Worm (Caenorhabditis elegans) whole organism, young adult: ENCODE results near the gene tbcc-1.

ENCODE experiments used
- B0019.2 ChIP-seq: fragments of 200-800 bp; sonication (Bioruptor generic); conservative IDR thresholded peaks from 2 replicates; pipeline ENCODE4 v1.3.6; 2022; ENCODE audit warnings: missing genetic modification reagents, missing genetic modification characterization, missing compliant biosample characterization
- B0336.3 ChIP-seq: fragments of 200-800 bp; sonication (Bioruptor generic); IDR thresholded peaks from 2 replicates; pipeline ENCODE4 v1.3.6; 2022; ENCODE audit warnings: missing genetic modification characterization, missing compliant biosample characterization
- F10E7.11 ChIP-seq: sonication (generic microtip); optimal IDR thresholded peaks from 2 replicates; lab custom pipeline; 2017; ENCODE audit warnings: mild to moderate bottlenecking, missing genetic modification characterization, moderate library complexity, missing compliant biosample characterization
- F22D6.2 ChIP-seq: sonication (generic microtip); optimal IDR thresholded peaks from 2 replicates; lab custom pipeline; 2016; ENCODE audit warnings: mild to moderate bottlenecking, missing genetic modification characterization, missing compliant biosample characterization
- F33H1.4 ChIP-seq: fragments of 200-800 bp; sonication (Bioruptor generic); IDR thresholded peaks from 2 replicates; pipeline ENCODE4 v1.3.6; 2022; ENCODE audit warnings: missing genetic modification reagents, missing genetic modification characterization, missing compliant biosample characterization
- F57A8.1 ChIP-seq: fragments of 200-800 bp; sonication (Bioruptor generic); optimal IDR thresholded peaks from 2 replicates; lab custom pipeline; 2018; ENCODE audit warnings: mild to moderate bottlenecking, missing genetic modification characterization, moderate library complexity, missing compliant biosample characterization
- K12H6.12 ChIP-seq: fragments of 200-800 bp; sonication (Bioruptor generic); optimal IDR thresholded peaks from 2 replicates; lab custom pipeline; 2018; ENCODE audit warnings: mild to moderate bottlenecking, missing genetic modification characterization, missing compliant biosample characterization
- Y53G8AR.9 ChIP-seq: fragments of 200-800 bp; sonication (Bioruptor generic); conservative IDR thresholded peaks from 2 replicates; pipeline ENCODE4 v1.3.6; 2022; ENCODE audit warnings: missing genetic modification reagents, missing genetic modification characterization, missing compliant biosample characterization
- akir-1 ChIP-seq: fragments of 200-800 bp; sonication (Bioruptor generic); optimal IDR thresholded peaks from 2 replicates; lab custom pipeline; 2018; ENCODE audit warnings: mild to moderate bottlenecking, missing genetic modification characterization, moderate library complexity, missing compliant biosample characterization
- ama-1 ChIP-seq, 3 experiments: fragments of 150-350 bp in 1 of 3; sonication (generic microtip) in 2 of 3; optimal IDR thresholded peaks; 2 replicates each; lab custom pipeline; 2014 to 2018; ENCODE audit warnings: missing biosample characterization in 2 of 3, missing genetic modification characterization in 2 of 3, missing genetic modification reagents in 2 of 3
- aptf-3 ChIP-seq: fragments of 200-800 bp; sonication (Bioruptor generic); IDR thresholded peaks from 2 replicates; pipeline ENCODE4 v1.3.6; 2022; ENCODE audit warnings: missing genetic modification characterization, missing compliant biosample characterization
- atf-7 ChIP-seq: sonication (generic microtip); optimal IDR thresholded peaks from 2 replicates; lab custom pipeline; 2017; ENCODE audit warnings: mild to moderate bottlenecking, missing genetic modification characterization, missing compliant biosample characterization
- attf-5 ChIP-seq: fragments of 200-800 bp; sonication (Bioruptor generic); optimal IDR thresholded peaks from 2 replicates; lab custom pipeline; 2018; ENCODE audit warnings: mild to moderate bottlenecking, missing genetic modification characterization, missing compliant biosample characterization
- bed-2 ChIP-seq: fragments of 200-800 bp; sonication (Bioruptor generic); IDR thresholded peaks from 2 replicates; pipeline ENCODE4 v1.3.6; 2022; ENCODE audit warnings: missing genetic modification reagents, missing genetic modification characterization, missing compliant biosample characterization
- ccch-3 ChIP-seq: fragments of 200-800 bp; sonication (Bioruptor generic); optimal IDR thresholded peaks from 2 replicates; lab custom pipeline; 2018; ENCODE audit warnings: mild to moderate bottlenecking, missing genetic modification characterization, missing compliant biosample characterization
- cebp-1 ChIP-seq, 2 experiments: fragments of 200-800 bp in 1 of 2; sonication (Bioruptor generic) in 1 of 2; sonication (generic microtip) in 1 of 2; IDR thresholded peaks in 1 of 2; optimal IDR thresholded peaks in 1 of 2; 2 replicates each; pipeline versions ENCODE4 v1.3.6 to Lab custom; 2017 to 2022; ENCODE audit warnings: missing compliant biosample characterization in 2 of 2, missing genetic modification characterization in 2 of 2, mild to moderate bottlenecking in 1 of 2, missing genetic modification reagents in 1 of 2, moderate library complexity in 1 of 2
- ceh-27 ChIP-seq: fragments of 200-800 bp; sonication (Bioruptor generic); optimal IDR thresholded peaks from 2 replicates; lab custom pipeline; 2018; ENCODE audit warnings: mild to moderate bottlenecking, missing genetic modification characterization, moderate library complexity, missing compliant biosample characterization
- ceh-40 ChIP-seq: fragments of 200-800 bp; sonication (Bioruptor generic); IDR thresholded peaks from 2 replicates; pipeline ENCODE4 v1.3.6; 2022; ENCODE audit warnings: missing genetic modification characterization, missing compliant biosample characterization
- ceh-58 ChIP-seq: fragments of 200-800 bp; sonication (Bioruptor generic); IDR thresholded peaks from 2 replicates; pipeline ENCODE4 v1.3.6; 2022; ENCODE audit warnings: missing genetic modification characterization, missing compliant biosample characterization
- ceh-79 ChIP-seq: sonication (generic microtip); optimal IDR thresholded peaks from 2 replicates; lab custom pipeline; 2017; ENCODE audit warnings: mild to moderate bottlenecking, missing genetic modification characterization, missing compliant biosample characterization
- ceh-91 ChIP-seq: fragments of 200-800 bp; sonication (Bioruptor generic); IDR thresholded peaks from 2 replicates; pipeline ENCODE4 v1.3.6; 2022; ENCODE audit warnings: missing genetic modification reagents, missing genetic modification characterization, missing compliant biosample characterization
- chd-7 ChIP-seq: sonication (generic microtip); optimal IDR thresholded peaks from 2 replicates; lab custom pipeline; 2016; ENCODE audit warnings: mild to moderate bottlenecking, missing genetic modification characterization, moderate library complexity, missing compliant biosample characterization
- die-1 ChIP-seq: sonication (generic microtip); optimal IDR thresholded peaks from 2 replicates; lab custom pipeline; 2016; ENCODE audit warnings: missing genotype, mild to moderate bottlenecking, missing genetic modification characterization, missing compliant biosample characterization
- efl-1 ChIP-seq: fragments of 150-350 bp; optimal IDR thresholded peaks from 2 replicates; lab custom pipeline; 2014; ENCODE audit warnings: missing biosample characterization, missing genetic modification reagents, missing genetic modification characterization
- egl-44 ChIP-seq: fragments of 200-800 bp; sonication (Bioruptor generic); IDR thresholded peaks from 2 replicates; pipeline ENCODE4 v1.3.6; 2022; ENCODE audit warnings: missing genetic modification reagents, missing genetic modification characterization, missing compliant biosample characterization
- fkh-3 ChIP-seq: sonication (generic microtip); optimal IDR thresholded peaks from 2 replicates; lab custom pipeline; 2016; ENCODE audit warnings: mild to moderate bottlenecking, missing genetic modification characterization, missing compliant biosample characterization
- him-1 ChIP-seq: sonication (generic microtip); optimal IDR thresholded peaks from 2 replicates; lab custom pipeline; 2016; ENCODE audit warnings: missing genotype, missing genetic modification reagents, missing genetic modification characterization, missing compliant biosample characterization
- hlh-26 ChIP-seq: fragments of 200-800 bp; sonication (Bioruptor generic); conservative IDR thresholded peaks from 2 replicates; pipeline ENCODE4 v1.3.6; 2022; ENCODE audit warnings: missing genetic modification reagents, missing genetic modification characterization, missing compliant biosample characterization
- hmg-20 ChIP-seq: fragments of 200-800 bp; sonication (Bioruptor generic); IDR thresholded peaks from 2 replicates; pipeline ENCODE4 v1.3.6; 2022; ENCODE audit warnings: missing genetic modification reagents, missing genetic modification characterization, missing compliant biosample characterization
- lag-1 ChIP-seq: fragments of 200-800 bp; sonication (Bioruptor generic); IDR thresholded peaks from 2 replicates; pipeline ENCODE4 v1.3.6; 2022; ENCODE audit warnings: missing genetic modification reagents, missing genetic modification characterization, missing compliant biosample characterization
- let-607 ChIP-seq, 2 experiments: fragments of 200-800 bp in 1 of 2; sonication (Bioruptor generic) in 1 of 2; sonication (generic microtip) in 1 of 2; optimal IDR thresholded peaks; 2 replicates each; lab custom pipeline; 2016 to 2018; ENCODE audit warnings: mild to moderate bottlenecking in 2 of 2, missing compliant biosample characterization in 2 of 2, missing genetic modification characterization in 2 of 2, moderate library complexity in 2 of 2, missing genotype in 1 of 2
- lin-40 ChIP-seq: sonication (generic microtip); optimal IDR thresholded peaks from 2 replicates; lab custom pipeline; 2016; ENCODE audit warnings: missing genetic modification characterization, mild to moderate bottlenecking, missing compliant biosample characterization, missing genotype, missing genetic modification reagents
- madf-6 ChIP-seq: fragments of 200-800 bp; sonication (Bioruptor generic); IDR thresholded peaks from 2 replicates; pipeline ENCODE4 v1.3.6; 2022; ENCODE audit warnings: missing genetic modification reagents, missing genetic modification characterization, missing compliant biosample characterization
- mcd-1 ChIP-seq: fragments of 200-800 bp; sonication (Bioruptor generic); IDR thresholded peaks from 2 replicates; pipeline ENCODE4 v1.3.6; 2022; ENCODE audit warnings: missing genetic modification reagents, missing genetic modification characterization, missing compliant biosample characterization
- nfya-1 ChIP-seq: sonication (generic microtip); optimal IDR thresholded peaks from 2 replicates; lab custom pipeline; 2017; ENCODE audit warnings: antibody characterized with exemption, missing compliant biosample characterization, missing genetic modification characterization, borderline replicate concordance; ENCODE audit not compliant: insufficient read depth
- pha-4 ChIP-seq: fragments of 150-350 bp; sonication (generic microtip); optimal IDR thresholded peaks from 2 replicates; lab custom pipeline; 2014; ENCODE audit warnings: missing biosample characterization, missing genetic modification reagents, missing genetic modification characterization
- rcor-1 ChIP-seq: fragments of 200-800 bp; sonication (Bioruptor generic); IDR thresholded peaks from 2 replicates; pipeline ENCODE4 v1.3.6; 2022; ENCODE audit warnings: missing genetic modification reagents, missing genetic modification characterization, missing compliant biosample characterization
- rec-8 ChIP-seq, 2 experiments: sonication (generic microtip); optimal IDR thresholded peaks; 2 replicates each; lab custom pipeline; 2016; ENCODE audit warnings: mild to moderate bottlenecking in 2 of 2, missing genetic modification characterization in 2 of 2, missing genetic modification reagents in 2 of 2, missing genotype in 2 of 2, missing biosample characterization in 1 of 2, missing compliant biosample characterization in 1 of 2, moderate library complexity in 1 of 2
- rpc-1 ChIP-seq, 2 experiments: fragments of 150-350 bp in 1 of 2; sonication (generic microtip) in 1 of 2; optimal IDR thresholded peaks; 2 replicates each; lab custom pipeline; 2014 to 2018; ENCODE audit warnings: missing biosample characterization in 1 of 2, missing genetic modification characterization in 1 of 2, missing genetic modification reagents in 1 of 2, missing genotype in 1 of 2
- sdz-38 ChIP-seq: sonication (generic microtip); optimal IDR thresholded peaks from 2 replicates; lab custom pipeline; 2016; ENCODE audit warnings: missing genotype, missing genetic modification characterization, missing compliant biosample characterization
- snpc-1.1 ChIP-seq: sonication (generic microtip); optimal IDR thresholded peaks from 2 replicates; lab custom pipeline; 2017; ENCODE audit warnings: missing genetic modification characterization, mild to moderate bottlenecking, missing compliant biosample characterization, antibody characterized with exemption, moderate library complexity, missing genotype, missing genetic modification reagents; ENCODE audit not compliant: insufficient read depth
- snpc-4 ChIP-seq, 5 experiments: fragments of 150-350 bp in 1 of 5; sonication (generic microtip) in 4 of 5; optimal IDR thresholded peaks; 2 replicates each; lab custom pipeline; 2014 to 2018; ENCODE audit warnings: missing genetic modification characterization in 5 of 5, missing biosample characterization in 3 of 5, antibody characterized with exemption in 2 of 5, mild to moderate bottlenecking in 2 of 5, missing compliant biosample characterization in 2 of 5, missing genotype in 2 of 5, moderate library complexity in 2 of 5, missing genetic modification reagents in 1 of 5
- somi-1 ChIP-seq: fragments of 200-800 bp; sonication (Bioruptor generic); optimal IDR thresholded peaks from 2 replicates; lab custom pipeline; 2018; ENCODE audit warnings: mild to moderate bottlenecking, missing genetic modification characterization, missing compliant biosample characterization
- tlf-1 ChIP-seq: fragments of 200-800 bp; sonication (Bioruptor generic); optimal IDR thresholded peaks from 2 replicates; lab custom pipeline; 2018; ENCODE audit warnings: mild to moderate bottlenecking, missing genetic modification characterization, missing compliant biosample characterization
- xnd-1 ChIP-seq: sonication (generic microtip); optimal IDR thresholded peaks from 2 replicates; lab custom pipeline; 2016; ENCODE audit warnings: missing genotype, missing genetic modification reagents, missing genetic modification characterization, missing compliant biosample characterization
- ztf-26 ChIP-seq: sonication (generic microtip); optimal IDR thresholded peaks from 2 replicates; lab custom pipeline; 2017; ENCODE audit warnings: missing genetic modification characterization, missing compliant biosample characterization

Gene tbcc-1

DNA sequence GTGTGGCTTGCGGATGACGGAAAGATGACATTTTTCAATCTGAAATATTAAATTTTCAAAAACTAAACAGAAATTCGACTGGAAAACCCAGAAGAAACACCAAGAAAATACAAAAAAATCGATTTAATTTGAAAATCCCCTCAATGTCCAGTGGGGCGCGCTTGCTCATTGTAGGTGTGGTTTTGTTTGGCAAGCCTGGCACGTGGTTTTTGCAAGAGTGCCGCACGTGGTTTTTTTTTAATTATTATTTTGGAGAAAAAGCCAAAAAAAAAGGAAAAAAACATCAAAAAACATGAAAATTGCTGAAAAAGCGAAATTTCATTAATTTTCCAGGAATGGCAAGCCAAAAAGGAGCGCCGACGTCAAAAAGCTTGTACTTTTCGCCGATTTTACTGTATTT lies 19.6 kb upstream of the tbcc-1 start, which contains the start of gene swsn-3 (continued):
- no peak for TF ChIP-seq F57A8.1 (GFP tag; lab: Kevin White, UChicago)
- TF ChIP-seq tlf-1: peak; percentile 63
- 0 out of 2 replicates have a peak, but pooled peaks have one; percentile 40 for TF ChIP-seq hmg-20 (GFP tag; lab: Robert Waterston, UW)
- TF ChIP-seq F33H1.4 (GFP tag; lab: Robert Waterston, UW): peak; percentile 71
- TF ChIP-seq akir-1 (GFP tag; lab: Kevin White, UChicago): no peak
- no peak for TF ChIP-seq sdz-38 (tag; lab: Kevin White, UChicago)
- TF ChIP-seq snpc-1.1 (tag; lab: Kevin White, UChicago): peak; percentile 68
- TF ChIP-seq ccch-3: no peak
- peak; percentile 84 for TF ChIP-seq madf-6
- no peak for TF ChIP-seq ceh-58
- no peak for TF ChIP-seq ceh-79 (tag; lab: Kevin White, UChicago)
- TF ChIP-seq snpc-4 (GFP tag; optimal IDR thresholded peaks at IDR 0.05; lab: Kevin White, UChicago): peak; percentile 73
- peak; percentile 11 to 70 (median 62) for TF ChIP-seq snpc-4 (tag; optimal IDR thresholded peaks at IDR 0.05; lab: Kevin White, UChicago)
- TF ChIP-seq egl-44 (GFP tag; lab: Robert Waterston, UW): no peak
- TF ChIP-seq bed-2: no peak
- TF ChIP-seq pha-4 (tag; lab: Kevin White, UChicago): peak; percentile 24
- peak; percentile 53 for TF ChIP-seq ztf-26 (tag; lab: Kevin White, UChicago)
- no peak for TF ChIP-seq F22D6.2 (tag; lab: Kevin White, UChicago)
- peak; percentile 55 for TF ChIP-seq K12H6.12
- no peak for TF ChIP-seq aptf-3
- TF ChIP-seq B0019.2 (GFP tag; lab: Robert Waterston, UW): peak; percentile 72
- no peak for TF ChIP-seq chd-7 (tag; lab: Kevin White, UChicago)
- peak; percentile 50 for TF ChIP-seq efl-1
- no peak for TF ChIP-seq F10E7.11 (tag; lab: Kevin White, UChicago)
- peak; percentile 7 for TF ChIP-seq atf-7
- TF ChIP-seq ama-1 (optimal IDR thresholded peaks at IDR 0.05; lab: Kevin White, UChicago): no peak
- peak; percentile 20 to 72 for TF ChIP-seq ama-1 (GFP tag; optimal IDR thresholded peaks at IDR 0.05; lab: Kevin White, UChicago)
- peak; percentile 57 for TF ChIP-seq ceh-91 (GFP tag; lab: Robert Waterston, UW)
- no peak for TF ChIP-seq ceh-40 (GFP tag; lab: Robert Waterston, UW)
- TF ChIP-seq lag-1 (GFP tag; lab: Robert Waterston, UW): no peak
- peak; percentile 69 for TF ChIP-seq Y53G8AR.9
- no peak for TF ChIP-seq die-1
- peak in 1 of 2 experiments; percentile 44 for TF ChIP-seq let-607 (tag; optimal IDR thresholded peaks at IDR 0.05; lab: Kevin White, UChicago)
- peak; percentile 97 for TF ChIP-seq mcd-1 (GFP tag; lab: Robert Waterston, UW)
- peak; percentile 73 for TF ChIP-seq B0336.3 (GFP tag; lab: Robert Waterston, UW)
- peak; percentile 86 for TF ChIP-seq rcor-1 (GFP tag; lab: Robert Waterston, UW)
- TF ChIP-seq rpc-1 (optimal IDR thresholded peaks at IDR 0.05; lab: Kevin White, UChicago): peak; percentile 47
- peak; percentile 1 for TF ChIP-seq rpc-1 (tag; optimal IDR thresholded peaks at IDR 0.05; lab: Kevin White, UChicago)
- TF ChIP-seq somi-1 (GFP tag; lab: Kevin White, UChicago): no peak
- no peak for TF ChIP-seq nfya-1 (tag; lab: Kevin White, UChicago)
- TF ChIP-seq him-1: peak; percentile 62
- peak; percentile 52 for TF ChIP-seq ceh-27 (GFP tag; lab: Kevin White, UChicago)
- peak; percentile 99 for TF ChIP-seq attf-5
- TF ChIP-seq hlh-26: no peak
- no peak for TF ChIP-seq fkh-3 (tag; lab: Kevin White, UChicago)
- no peak for TF ChIP-seq cebp-1 (GFP tag; IDR thresholded peaks at IDR 0.05; lab: Robert Waterston, UW)
- peak; percentile 76 for TF ChIP-seq cebp-1 (tag; optimal IDR thresholded peaks at IDR 0.05; lab: Kevin White, UChicago)
- TF ChIP-seq rec-8 (tag; optimal IDR thresholded peaks at IDR 0.05; lab: Kevin White, UChicago): peak; percentile 56 to 88
- peak; percentile 49 for TF ChIP-seq xnd-1 (tag; lab: Kevin White, UChicago)
- TF ChIP-seq lin-40 (tag; lab: Kevin White, UChicago): peak; percentile 80
